Worm (Caenorhabditis elegans) whole organism, L1 larva: ENCODE data around the gene xrn-2.

ENCODE experiments used
- C04F5.9 ChIP-seq: sonication (generic microtip); optimal IDR thresholded peaks from 2 replicates; lab custom pipeline; 2016; ENCODE audit warnings: missing genetic modification characterization, missing compliant biosample characterization
- C34B4.2 ChIP-seq: sonication (generic microtip); optimal IDR thresholded peaks from 2 replicates; lab custom pipeline; 2017; ENCODE audit warnings: mild to moderate bottlenecking, missing genetic modification characterization, missing compliant biosample characterization
- aly-2 ChIP-seq: fragments of 150-350 bp; optimal IDR thresholded peaks from 2 replicates; lab custom pipeline; 2014; ENCODE audit warnings: missing biosample characterization, missing genetic modification characterization
- blmp-1 ChIP-seq: fragments of 150-350 bp; optimal IDR thresholded peaks from 2 replicates; lab custom pipeline; 2014; ENCODE audit warnings: missing biosample characterization, missing genetic modification characterization
- ceh-63 ChIP-seq: fragments of 200-800 bp; sonication (Bioruptor generic); optimal IDR thresholded peaks from 2 replicates; lab custom pipeline; 2018; ENCODE audit warnings: mild to moderate bottlenecking, missing genetic modification characterization, missing compliant biosample characterization
- ceh-8 ChIP-seq: fragments of 200-800 bp; sonication (Bioruptor generic); optimal IDR thresholded peaks from 2 replicates; lab custom pipeline; 2018; ENCODE audit warnings: mild to moderate bottlenecking, missing genetic modification characterization, moderate library complexity, missing compliant biosample characterization
- ceh-82 ChIP-seq, 3 experiments: fragments of 150-350 bp in 1 of 3; sonication (generic microtip) in 2 of 3; optimal IDR thresholded peaks; 2 replicates each; lab custom pipeline; 2014 to 2017; ENCODE audit warnings: missing biosample characterization in 3 of 3, missing genetic modification characterization in 3 of 3
- ceh-88 ChIP-seq: fragments of 200-800 bp; sonication (Bioruptor generic); IDR thresholded peaks from 2 replicates; pipeline ENCODE4 v1.3.6; 2022; ENCODE audit warnings: missing genetic modification characterization, missing compliant biosample characterization
- ces-1 ChIP-seq: fragments of 150-350 bp; optimal IDR thresholded peaks from 2 replicates; lab custom pipeline; 2014; ENCODE audit warnings: missing biosample characterization, missing genetic modification reagents, missing genetic modification characterization
- dpl-1 ChIP-seq, 3 experiments: fragments of 150-350 bp in 2 of 3; sonication (generic microtip) in 1 of 3; optimal IDR thresholded peaks; 2 replicates each; lab custom pipeline; 2014 to 2017; ENCODE audit warnings: missing biosample characterization in 3 of 3, missing genetic modification characterization in 3 of 3, missing genetic modification reagents in 3 of 3
- efl-1 ChIP-seq, 4 experiments: fragments of 150-350 bp; optimal IDR thresholded peaks in 3 of 4; peaks in 1 of 4; 1 replicate in 1 of 4; 2 replicates in 3 of 4; lab custom pipeline; 2014; ENCODE audit warnings: missing biosample characterization in 2 of 4, missing genetic modification characterization in 2 of 4, missing genetic modification reagents in 2 of 4
- egl-13 ChIP-seq: sonication (generic microtip); optimal IDR thresholded peaks from 2 replicates; lab custom pipeline; 2016; ENCODE audit warnings: missing genotype, missing genetic modification reagents, missing genetic modification characterization, missing compliant biosample characterization
- egl-27 ChIP-seq, 2 experiments: fragments of 150-350 bp in 1 of 2; sonication (generic microtip); optimal IDR thresholded peaks; 3 replicates each; lab custom pipeline; 2017 to 2018; ENCODE audit warnings: missing biosample characterization in 2 of 2, missing genetic modification characterization in 2 of 2, missing genetic modification reagents in 2 of 2
- elt-2 ChIP-seq: sonication (generic microtip); optimal IDR thresholded peaks from 2 replicates; lab custom pipeline; 2016; ENCODE audit warnings: missing genetic modification characterization, mild to moderate bottlenecking, inconsistent platforms, missing compliant biosample characterization, missing genetic modification reagents
- elt-3 ChIP-seq, 6 experiments: fragments of 150-350 bp in 1 of 6; sonication (generic microtip); optimal IDR thresholded peaks; 2 replicates each; lab custom pipeline; 2017 to 2018; ENCODE audit warnings: missing biosample characterization in 6 of 6, missing genetic modification characterization in 6 of 6, inconsistent platforms in 1 of 6
- ets-5 ChIP-seq: fragments of 200-800 bp; sonication (Bioruptor generic); IDR thresholded peaks from 2 replicates; pipeline ENCODE4 v1.3.6; 2022; ENCODE audit warnings: missing genetic modification characterization, missing compliant biosample characterization
- fkh-8 ChIP-seq: sonication (generic microtip); optimal IDR thresholded peaks from 2 replicates; lab custom pipeline; 2016; ENCODE audit warnings: mild to moderate bottlenecking, missing genetic modification characterization, missing compliant biosample characterization
- fos-1 ChIP-seq: fragments of 150-350 bp; optimal IDR thresholded peaks from 2 replicates; lab custom pipeline; 2014; ENCODE audit warnings: missing biosample characterization, missing genetic modification characterization
- hlh-17 ChIP-seq: fragments of 200-800 bp; sonication (Bioruptor generic); optimal IDR thresholded peaks from 2 replicates; lab custom pipeline; 2018; ENCODE audit warnings: missing genetic modification characterization, mild to moderate bottlenecking, missing compliant biosample characterization, moderate library complexity, borderline replicate concordance
- hpl-2 ChIP-seq: fragments of 150-350 bp; optimal IDR thresholded peaks from 2 replicates; lab custom pipeline; 2014; ENCODE audit warnings: missing biosample characterization, missing genetic modification reagents, missing genetic modification characterization
- isw-1 ChIP-seq: fragments of 200-800 bp; sonication (Bioruptor generic); IDR thresholded peaks from 2 replicates; pipeline ENCODE4 v1.3.6; 2022; ENCODE audit warnings: missing genetic modification characterization, missing compliant biosample characterization
- lin-13 ChIP-seq: fragments of 150-350 bp; optimal IDR thresholded peaks from 2 replicates; lab custom pipeline; 2014; ENCODE audit warnings: missing biosample characterization, missing genetic modification reagents, missing genetic modification characterization
- lin-35 ChIP-seq, 2 experiments: fragments of 150-350 bp; optimal IDR thresholded peaks; 2 replicates each; lab custom pipeline; 2014; ENCODE audit warnings: missing biosample characterization in 2 of 2, missing genetic modification characterization in 2 of 2, missing genetic modification reagents in 2 of 2
- lin-39 ChIP-seq: fragments of 150-350 bp; optimal IDR thresholded peaks from 2 replicates; lab custom pipeline; 2014; ENCODE audit warnings: missing biosample characterization, missing genetic modification reagents, missing genetic modification characterization
- mab-9 ChIP-seq: fragments of 200-800 bp; sonication (Bioruptor generic); IDR thresholded peaks from 2 replicates; pipeline ENCODE4 v1.3.6; 2022; ENCODE audit warnings: missing genetic modification reagents, missing genetic modification characterization, missing compliant biosample characterization
- mef-2 ChIP-seq: fragments of 150-350 bp; optimal IDR thresholded peaks from 2 replicates; lab custom pipeline; 2014; ENCODE audit warnings: missing biosample characterization, missing genetic modification characterization
- mep-1 ChIP-seq: fragments of 150-350 bp; optimal IDR thresholded peaks from 2 replicates; lab custom pipeline; 2014; ENCODE audit warnings: missing biosample characterization, missing genetic modification characterization
- nhr-11 ChIP-seq: fragments of 150-350 bp; optimal IDR thresholded peaks from 2 replicates; lab custom pipeline; 2014; ENCODE audit warnings: missing biosample characterization, missing genetic modification characterization
- nhr-12 ChIP-seq: sonication (generic microtip); optimal IDR thresholded peaks from 2 replicates; lab custom pipeline; 2017; ENCODE audit warnings: missing biosample characterization, missing genetic modification characterization
- nhr-19 ChIP-seq: fragments of 200-800 bp; sonication (Bioruptor generic); conservative IDR thresholded peaks from 2 replicates; pipeline ENCODE4 v1.3.6; 2022; ENCODE audit warnings: missing genetic modification characterization, missing compliant biosample characterization
- nhr-20 ChIP-seq: sonication (generic microtip); optimal IDR thresholded peaks from 2 replicates; lab custom pipeline; 2016; ENCODE audit warnings: mild to moderate bottlenecking, missing genetic modification characterization, missing compliant biosample characterization
- nhr-237 ChIP-seq: fragments of 150-350 bp; optimal IDR thresholded peaks from 2 replicates; lab custom pipeline; 2014; ENCODE audit warnings: missing biosample characterization, missing genetic modification characterization
- nhr-47 ChIP-seq: sonication (generic microtip); optimal IDR thresholded peaks from 2 replicates; lab custom pipeline; 2016; ENCODE audit warnings: mild to moderate bottlenecking, missing genetic modification characterization, moderate library complexity, missing compliant biosample characterization
- nhr-71 ChIP-seq: sonication (generic microtip); optimal IDR thresholded peaks from 2 replicates; lab custom pipeline; 2016; ENCODE audit warnings: mild to moderate bottlenecking, missing genetic modification characterization, moderate library complexity, missing compliant biosample characterization
- nhr-77 ChIP-seq: fragments of 150-350 bp; optimal IDR thresholded peaks from 2 replicates; lab custom pipeline; 2014; ENCODE audit warnings: missing biosample characterization, missing genetic modification characterization
- nhr-84 ChIP-seq: sonication (generic microtip); optimal IDR thresholded peaks from 2 replicates; lab custom pipeline; 2017; ENCODE audit warnings: missing biosample characterization, missing genetic modification characterization
- nhr-85 ChIP-seq: sonication (generic microtip); peaks from one replicate; lab custom pipeline; 2016; ENCODE audit warnings: missing genetic modification characterization, inconsistent platforms, missing compliant biosample characterization
- nhr-90 ChIP-seq: sonication (generic microtip); optimal IDR thresholded peaks from 2 replicates; lab custom pipeline; 2016; ENCODE audit warnings: mild to moderate bottlenecking, missing genetic modification characterization, missing compliant biosample characterization; ENCODE audit not compliant: poor library complexity
- skn-1 ChIP-seq: fragments of 150-350 bp; optimal IDR thresholded peaks from 2 replicates; lab custom pipeline; 2014; ENCODE audit warnings: missing biosample characterization, missing genetic modification characterization
- snpc-4 ChIP-seq: fragments of 150-350 bp; optimal IDR thresholded peaks from 2 replicates; lab custom pipeline; 2014; ENCODE audit warnings: missing biosample characterization, missing genetic modification characterization
- snu-23 ChIP-seq: sonication (generic microtip); optimal IDR thresholded peaks from 2 replicates; lab custom pipeline; 2016; ENCODE audit warnings: missing genetic modification characterization, missing compliant biosample characterization
- sup-37 ChIP-seq: fragments of 200-800 bp; sonication (Bioruptor generic); optimal IDR thresholded peaks from 2 replicates; lab custom pipeline; 2018; ENCODE audit warnings: mild to moderate bottlenecking, missing genetic modification characterization, missing compliant biosample characterization
- swsn-7 ChIP-seq: sonication (generic microtip); optimal IDR thresholded peaks from 2 replicates; lab custom pipeline; 2016; ENCODE audit warnings: missing genetic modification characterization, missing compliant biosample characterization
- tlp-1 ChIP-seq: fragments of 150-350 bp; optimal IDR thresholded peaks from 2 replicates; lab custom pipeline; 2014; ENCODE audit warnings: missing biosample characterization, missing genetic modification characterization
- unc-30 ChIP-seq: sonication (generic microtip); optimal IDR thresholded peaks from 2 replicates; lab custom pipeline; 2017; ENCODE audit warnings: missing biosample characterization, missing genetic modification characterization
- unc-62 ChIP-seq: fragments of 150-350 bp; optimal IDR thresholded peaks from 2 replicates; lab custom pipeline; 2014; ENCODE audit warnings: missing biosample characterization, missing genetic modification reagents, missing genetic modification characterization
- unc-86 ChIP-seq: sonication (generic microtip); optimal IDR thresholded peaks from 2 replicates; lab custom pipeline; 2016; ENCODE audit warnings: missing genetic modification characterization, missing compliant biosample characterization
- xbp-1 ChIP-seq: sonication (generic microtip); optimal IDR thresholded peaks from 2 replicates; lab custom pipeline; 2016; ENCODE audit warnings: missing genetic modification characterization, missing compliant biosample characterization
- ztf-11 ChIP-seq, 2 experiments: sonication (generic microtip); optimal IDR thresholded peaks; 2 replicates each; lab custom pipeline; 2016 to 2017; ENCODE audit warnings: missing genetic modification characterization in 2 of 2, missing biosample characterization in 1 of 2, missing compliant biosample characterization in 1 of 2
- ztf-4 ChIP-seq: fragments of 150-350 bp; optimal IDR thresholded peaks from 2 replicates; lab custom pipeline; 2014; ENCODE audit warnings: missing biosample characterization, missing genetic modification characterization

The xrn-2 gene

DNA sequence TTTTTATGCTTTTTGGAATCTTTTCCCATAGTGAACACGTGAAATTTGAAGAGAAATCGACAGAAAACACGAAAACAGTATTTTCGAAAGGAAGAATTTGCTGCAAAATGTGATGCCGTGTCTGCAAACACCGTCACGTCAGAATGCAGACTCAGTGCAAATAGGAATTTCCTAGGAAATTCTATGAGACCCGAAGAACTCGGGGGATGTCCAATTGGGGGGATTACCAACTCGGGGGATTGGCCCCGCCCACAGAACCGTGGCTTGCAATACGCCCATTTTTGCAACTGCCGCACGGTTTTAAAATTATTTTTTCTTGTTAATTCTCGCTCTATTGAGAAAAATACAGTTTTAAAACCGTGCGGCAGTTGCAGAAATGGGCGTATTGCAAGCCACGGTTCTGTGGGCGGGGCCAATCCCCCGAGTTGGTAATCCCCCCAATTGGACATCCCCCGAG is 13.4 kb upstream of the xrn-2 start, which contains the start of gene cacn-1 (continued):
- peak; percentile 49 for TF ChIP-seq mep-1
- peak; percentile 57 for TF ChIP-seq mab-9 (GFP tag; lab: Robert Waterston, UW)
- 0 out of 2 replicates have a peak, but pooled peaks have one; percentile 8 for TF ChIP-seq ceh-88 (GFP tag; lab: Robert Waterston, UW)
- peak; percentile 47 for TF ChIP-seq swsn-7 (tag; lab: Kevin White, UChicago)
- TF ChIP-seq ztf-11 (tag; optimal IDR thresholded peaks at IDR 0.05; lab: Kevin White, UChicago) = peak in 1 of 2 experiments; percentile 37
- TF ChIP-seq ceh-8 = peak; percentile 43
- TF ChIP-seq snu-23 = peak; percentile 55
- TF ChIP-seq, all 84 proteins: peak for 26; not testable (repeated sequence) for 58

DNA sequence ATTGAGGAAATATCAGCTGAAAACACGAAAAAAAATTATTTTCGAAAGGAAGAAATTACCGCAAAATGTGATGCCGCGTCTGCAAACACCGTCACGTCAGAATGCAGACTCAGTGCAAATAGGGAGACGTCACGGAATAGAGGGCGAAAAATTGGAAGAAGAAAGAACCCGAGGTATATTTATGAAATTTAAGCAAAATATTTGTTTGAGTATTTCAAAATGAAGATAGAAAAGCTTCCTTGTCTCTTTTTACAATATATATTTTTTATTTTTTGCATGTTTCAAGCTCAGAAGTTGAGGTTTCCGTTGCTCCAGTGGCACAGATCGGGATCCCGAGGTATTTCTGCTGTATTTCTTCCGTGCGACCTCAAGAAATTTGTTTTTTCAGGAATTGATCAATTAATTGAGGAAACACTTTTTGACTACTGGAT is 11.7 kb upstream of the xrn-2 start, which contains the start of gene W03H9.2:
Gene W03H9.2, minus strand, starts transcription at position 32 of the 431 bp plus-strand sequence.
- TF ChIP-seq nhr-237 (tag; lab: Kevin White, UChicago) = no peak
- TF ChIP-seq sup-37 (GFP tag; lab: Kevin White, UChicago) = no peak
- TF ChIP-seq unc-30 (tag; lab: Kevin White, UChicago) = no peak
- peak; percentile 79 for TF ChIP-seq nhr-19 (GFP tag; lab: Robert Waterston, UW)
- TF ChIP-seq lin-35 (GFP tag; optimal IDR thresholded peaks at IDR 0.05; lab: Kevin White, UChicago) = peak; percentile 66 to 88
- TF ChIP-seq egl-27 (tag; optimal IDR thresholded peaks at IDR 0.05; lab: Kevin White, UChicago) = no peak
- TF ChIP-seq aly-2 (tag; lab: Kevin White, UChicago) = peak; percentile 63
- no peak for TF ChIP-seq hpl-2 (GFP tag; lab: Kevin White, UChicago)
- TF ChIP-seq isw-1 (GFP tag; lab: Robert Waterston, UW) = peak; percentile 73
- no peak for TF ChIP-seq nhr-12
- TF ChIP-seq nhr-47 (tag; lab: Kevin White, UChicago) = peak; percentile 84
- no peak for TF ChIP-seq ztf-4 (tag; lab: Kevin White, UChicago)
- no peak for TF ChIP-seq tlp-1 (tag; lab: Kevin White, UChicago)
- peak; percentile 86 for TF ChIP-seq nhr-85 (tag; lab: Kevin White, UChicago)
- no peak for TF ChIP-seq fos-1 (tag; lab: Kevin White, UChicago)
- no peak for TF ChIP-seq unc-62 (GFP tag; lab: Kevin White, UChicago)
- peak in 1 of 2 experiments; percentile 79 for TF ChIP-seq ztf-11 (tag; optimal IDR thresholded peaks at IDR 0.05; lab: Kevin White, UChicago)
- peak; percentile 70 for TF ChIP-seq egl-13 (tag; lab: Kevin White, UChicago)
- TF ChIP-seq ceh-82 (tag; optimal IDR thresholded peaks at IDR 0.05; lab: Kevin White, UChicago) = peak; percentile 41 to 86 (median 76)
- peak; percentile 66 to 84 (median 83) for TF ChIP-seq dpl-1 (GFP tag; optimal IDR thresholded peaks at IDR 0.05; lab: Kevin White, UChicago)
- no peak for TF ChIP-seq C34B4.2 (tag; lab: Kevin White, UChicago)
- TF ChIP-seq mef-2 = no peak
- TF ChIP-seq mab-9 (GFP tag; lab: Robert Waterston, UW) = no peak
- TF ChIP-seq nhr-90 (tag; lab: Kevin White, UChicago) = peak; percentile 84
- no peak for TF ChIP-seq nhr-11 (tag; lab: Kevin White, UChicago)
- TF ChIP-seq skn-1 (tag; lab: Kevin White, UChicago) = no peak
- peak in 2 of 6 experiments; percentile 12 to 20 for TF ChIP-seq elt-3 (tag; optimal IDR thresholded peaks at IDR 0.05; lab: Kevin White, UChicago)
- TF ChIP-seq unc-86 (tag; lab: Kevin White, UChicago) = peak; percentile 73
- TF ChIP-seq ets-5 (GFP tag; lab: Robert Waterston, UW) = no peak
- peak; percentile 87 for TF ChIP-seq nhr-71 (tag; lab: Kevin White, UChicago)
- TF ChIP-seq ces-1 (GFP tag; lab: Kevin White, UChicago) = no peak
- TF ChIP-seq ceh-63 (GFP tag; lab: Kevin White, UChicago) = peak; percentile 65
- TF ChIP-seq blmp-1 = no peak
- TF ChIP-seq elt-2 (tag; lab: Kevin White, UChicago) = peak; percentile 62
- TF ChIP-seq efl-1 (optimal IDR thresholded peaks at IDR 0.05; lab: Kevin White, UChicago) = peak; percentile 73 to 86
- peak; percentile 81 to 98 for TF ChIP-seq efl-1 (GFP tag; optimal IDR thresholded peaks at IDR 0.05 in 1 of 2; lab: Kevin White, UChicago)
- peak; percentile 79 for TF ChIP-seq C04F5.9
- TF ChIP-seq snpc-4 = peak; percentile 54
- no peak for TF ChIP-seq lin-39 (tag; lab: Kevin White, UChicago)
- peak; percentile 85 for TF ChIP-seq ceh-8
- peak; percentile 72 for TF ChIP-seq xbp-1 (tag; lab: Kevin White, UChicago)
- peak; percentile 90 for TF ChIP-seq fkh-8
- peak; percentile 51 for TF ChIP-seq lin-13 (GFP tag; lab: Kevin White, UChicago)
- peak; percentile 78 for TF ChIP-seq nhr-77
- peak; percentile 77 for TF ChIP-seq nhr-20
- no peak for TF ChIP-seq nhr-84
- no peak for TF ChIP-seq hlh-17 (GFP tag; lab: Kevin White, UChicago)
